Worm (Caenorhabditis elegans) whole organism, L2 larva: Measurements from ENCODE around the gene tmem-131.

Experiments
- C34F6.9 ChIP-seq: fragments of 150-350 bp; optimal IDR thresholded peaks from 2 replicates; lab custom pipeline; 2014; ENCODE audit warnings: missing biosample characterization, missing genetic modification characterization
- R02D3.7 ChIP-seq: fragments of 150-350 bp; optimal IDR thresholded peaks from 2 replicates; lab custom pipeline; 2014; ENCODE audit warnings: missing biosample characterization, missing genetic modification characterization
- Y55F3AM.14 ChIP-seq: fragments of 200-800 bp; sonication (Bioruptor generic); optimal IDR thresholded peaks from 2 replicates; lab custom pipeline; 2018; ENCODE audit warnings: mild to moderate bottlenecking, missing genetic modification characterization, missing compliant biosample characterization
- ZK546.5 ChIP-seq: sonication (generic microtip); optimal IDR thresholded peaks from 2 replicates; lab custom pipeline; 2017; ENCODE audit warnings: missing biosample characterization, missing genetic modification characterization
- alr-1 ChIP-seq: fragments of 150-350 bp; optimal IDR thresholded peaks from 2 replicates; lab custom pipeline; 2014; ENCODE audit warnings: missing biosample characterization, missing genetic modification characterization
- ama-1 ChIP-seq: fragments of 150-350 bp; optimal IDR thresholded peaks from 2 replicates; lab custom pipeline; 2018; ENCODE audit warnings: inconsistent platforms
- blmp-1 ChIP-seq: sonication (generic microtip); optimal IDR thresholded peaks from 2 replicates; lab custom pipeline; 2017; ENCODE audit warnings: missing genetic modification characterization, mild to moderate bottlenecking, missing compliant biosample characterization, antibody characterized with exemption, moderate library complexity; ENCODE audit not compliant: insufficient read depth
- ceh-16 ChIP-seq: fragments of 150-350 bp; optimal IDR thresholded peaks from 2 replicates; lab custom pipeline; 2014; ENCODE audit warnings: missing biosample characterization, missing genetic modification characterization
- crh-2 ChIP-seq: sonication (generic microtip); optimal IDR thresholded peaks from 2 replicates; lab custom pipeline; 2017; ENCODE audit warnings: missing biosample characterization, missing genetic modification characterization
- dmd-4 ChIP-seq: sonication (generic microtip); optimal IDR thresholded peaks from 2 replicates; lab custom pipeline; 2017; ENCODE audit warnings: missing biosample characterization, missing genetic modification characterization
- egl-27 ChIP-seq: sonication (generic microtip); optimal IDR thresholded peaks from 3 replicates; lab custom pipeline; 2017; ENCODE audit warnings: missing biosample characterization, missing genetic modification reagents, missing genetic modification characterization
- elt-1 ChIP-seq: fragments of 150-350 bp; optimal IDR thresholded peaks from 2 replicates; lab custom pipeline; 2014; ENCODE audit warnings: missing biosample characterization, missing genetic modification characterization
- elt-3 ChIP-seq: sonication (generic microtip); optimal IDR thresholded peaks from 2 replicates; lab custom pipeline; 2017; ENCODE audit warnings: missing biosample characterization, missing genetic modification characterization
- fos-1 ChIP-seq: fragments of 150-350 bp; optimal IDR thresholded peaks from 2 replicates; lab custom pipeline; 2014; ENCODE audit warnings: missing biosample characterization, missing genetic modification characterization
- gmeb-1 ChIP-seq: fragments of 150-350 bp; optimal IDR thresholded peaks from 2 replicates; lab custom pipeline; 2014; ENCODE audit warnings: missing biosample characterization, missing genetic modification characterization
- lin-11 ChIP-seq: fragments of 150-350 bp; sonication (generic microtip); optimal IDR thresholded peaks from 2 replicates; lab custom pipeline; 2014; ENCODE audit warnings: missing biosample characterization, missing genetic modification characterization, inconsistent platforms, mixed read lengths
- lin-13 ChIP-seq: fragments of 150-350 bp; optimal IDR thresholded peaks from 2 replicates; lab custom pipeline; 2014; ENCODE audit warnings: missing biosample characterization, missing genetic modification reagents, missing genetic modification characterization
- lin-39 ChIP-seq: fragments of 150-350 bp; optimal IDR thresholded peaks from 2 replicates; lab custom pipeline; 2014; ENCODE audit warnings: missing biosample characterization, missing genetic modification reagents, missing genetic modification characterization
- lsy-2 ChIP-seq, 2 experiments: fragments of 150-350 bp in 1 of 2; sonication (generic microtip) in 1 of 2; optimal IDR thresholded peaks; 2 replicates each; lab custom pipeline; 2014 to 2017; ENCODE audit warnings: missing biosample characterization in 2 of 2, missing genetic modification characterization in 2 of 2
- mab-5 ChIP-seq: fragments of 150-350 bp; optimal IDR thresholded peaks from 2 replicates; lab custom pipeline; 2014; ENCODE audit warnings: missing biosample characterization, missing genetic modification characterization
- mbf-1 ChIP-seq: sonication (generic microtip); optimal IDR thresholded peaks from 2 replicates; lab custom pipeline; 2017; ENCODE audit warnings: missing biosample characterization, missing genetic modification characterization
- mdl-1 ChIP-seq, 2 experiments: fragments of 150-350 bp in 1 of 2; sonication (generic microtip) in 1 of 2; optimal IDR thresholded peaks; 2 replicates each; lab custom pipeline; 2017; ENCODE audit warnings: missing biosample characterization in 2 of 2, missing genetic modification characterization in 2 of 2
- nhr-11 ChIP-seq: fragments of 150-350 bp; optimal IDR thresholded peaks from 2 replicates; lab custom pipeline; 2014; ENCODE audit warnings: missing biosample characterization, missing genetic modification characterization
- nhr-12 ChIP-seq: fragments of 150-350 bp; optimal IDR thresholded peaks from 2 replicates; lab custom pipeline; 2014; ENCODE audit warnings: missing biosample characterization, missing genetic modification characterization
- nhr-129 ChIP-seq: fragments of 150-350 bp; optimal IDR thresholded peaks from 2 replicates; lab custom pipeline; 2014; ENCODE audit warnings: missing biosample characterization, missing genetic modification characterization
- nhr-23 ChIP-seq: fragments of 150-350 bp; optimal IDR thresholded peaks from 2 replicates; lab custom pipeline; 2014; ENCODE audit warnings: missing biosample characterization, missing genetic modification reagents, missing genetic modification characterization
- nhr-237 ChIP-seq: fragments of 150-350 bp; optimal IDR thresholded peaks from 2 replicates; lab custom pipeline; 2014; ENCODE audit warnings: missing biosample characterization, missing genetic modification characterization
- nhr-25 ChIP-seq: fragments of 150-350 bp; sonication (generic microtip); optimal IDR thresholded peaks from 3 replicates; lab custom pipeline; 2014; ENCODE audit warnings: missing biosample characterization, missing genetic modification characterization
- nhr-6 ChIP-seq: fragments of 150-350 bp; optimal IDR thresholded peaks from 2 replicates; lab custom pipeline; 2014; ENCODE audit warnings: missing biosample characterization, missing genetic modification characterization
- peb-1 ChIP-seq: fragments of 150-350 bp; optimal IDR thresholded peaks from 2 replicates; lab custom pipeline; 2014; ENCODE audit warnings: missing biosample characterization, missing genetic modification characterization
- sem-4 ChIP-seq: fragments of 150-350 bp; optimal IDR thresholded peaks from 2 replicates; lab custom pipeline; 2014; ENCODE audit warnings: missing biosample characterization, missing genetic modification reagents, missing genetic modification characterization
- skn-1 ChIP-seq: sonication (generic microtip); optimal IDR thresholded peaks from 2 replicates; lab custom pipeline; 2017; ENCODE audit warnings: missing biosample characterization, missing genetic modification characterization
- sma-3 ChIP-seq: sonication (generic microtip); optimal IDR thresholded peaks from 2 replicates; lab custom pipeline; 2016; ENCODE audit warnings: missing genetic modification reagents, missing genetic modification characterization, missing compliant biosample characterization
- sma-9 ChIP-seq, 2 experiments: fragments of 150-350 bp in 1 of 2; sonication (generic microtip) in 1 of 2; optimal IDR thresholded peaks; 2 replicates each; lab custom pipeline; 2014 to 2016; ENCODE audit warnings: missing genetic modification characterization in 2 of 2, mild to moderate bottlenecking in 1 of 2, missing biosample characterization in 1 of 2, missing compliant biosample characterization in 1 of 2, missing genetic modification reagents in 1 of 2, moderate library complexity in 1 of 2
- snpc-4 ChIP-seq: fragments of 150-350 bp; optimal IDR thresholded peaks from 2 replicates; lab custom pipeline; 2014; ENCODE audit warnings: missing biosample characterization, missing genetic modification characterization
- unc-55 ChIP-seq: fragments of 150-350 bp; sonication (generic microtip); optimal IDR thresholded peaks from 3 replicates; lab custom pipeline; 2014; ENCODE audit warnings: missing biosample characterization, missing genetic modification reagents, missing genetic modification characterization
- unc-62 ChIP-seq: fragments of 150-350 bp; optimal IDR thresholded peaks from 2 replicates; lab custom pipeline; 2014; ENCODE audit warnings: missing biosample characterization, missing genetic modification reagents, missing genetic modification characterization
- zag-1 ChIP-seq: fragments of 150-350 bp; optimal IDR thresholded peaks from 2 replicates; lab custom pipeline; 2014; ENCODE audit warnings: missing biosample characterization, missing genetic modification characterization
- ztf-11 ChIP-seq: sonication (generic microtip); optimal IDR thresholded peaks from 2 replicates; lab custom pipeline; 2017; ENCODE audit warnings: missing biosample characterization, missing genetic modification characterization
- ztf-4 ChIP-seq: fragments of 150-350 bp; optimal IDR thresholded peaks from 2 replicates; lab custom pipeline; 2014; ENCODE audit warnings: missing biosample characterization, missing genetic modification characterization

Gene tmem-131

DNA sequence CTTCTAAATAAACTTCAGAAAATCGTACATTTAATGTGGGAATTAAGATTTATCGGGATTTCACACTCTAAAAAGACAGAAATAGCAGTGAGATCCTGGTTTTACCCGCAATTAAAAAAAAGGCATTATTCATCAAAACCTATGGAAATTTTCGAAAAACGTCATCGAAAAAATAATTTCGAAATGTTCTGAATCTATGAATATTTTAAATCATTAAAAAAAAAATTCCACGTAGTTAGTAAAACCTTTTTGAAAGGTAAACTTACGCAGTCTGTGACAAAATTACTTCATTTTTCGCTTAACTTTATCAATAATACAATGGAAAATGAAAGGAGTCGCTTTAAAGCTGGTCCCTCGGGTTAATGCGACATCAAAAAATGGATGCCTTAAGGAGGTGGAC is 41.4 kb downstream of the tmem-131 start, which contains the start of gene C26E6.1:
C26E6.1 (plus strand) TSS at position 301 of the 400 bp plus-strand sequence.
- TF ChIP-seq snpc-4 (tag; lab: Kevin White, UChicago) (no peak), C34F6.9 (tag; lab: Kevin White, UChicago) (no peak), elt-1 (tag; lab: Kevin White, UChicago) (no peak), mab-5 (tag; lab: Kevin White, UChicago) (no peak), ama-1 (lab: Kevin White, UChicago) (no peak), sma-3 (no peak), blmp-1 (no peak), lin-13 (GFP tag; lab: Kevin White, UChicago) (no peak), nhr-6 (no peak), ZK546.5 (tag; lab: Kevin White, UChicago) (no peak), unc-62 (GFP tag; lab: Kevin White, UChicago) (no peak)

DNA sequence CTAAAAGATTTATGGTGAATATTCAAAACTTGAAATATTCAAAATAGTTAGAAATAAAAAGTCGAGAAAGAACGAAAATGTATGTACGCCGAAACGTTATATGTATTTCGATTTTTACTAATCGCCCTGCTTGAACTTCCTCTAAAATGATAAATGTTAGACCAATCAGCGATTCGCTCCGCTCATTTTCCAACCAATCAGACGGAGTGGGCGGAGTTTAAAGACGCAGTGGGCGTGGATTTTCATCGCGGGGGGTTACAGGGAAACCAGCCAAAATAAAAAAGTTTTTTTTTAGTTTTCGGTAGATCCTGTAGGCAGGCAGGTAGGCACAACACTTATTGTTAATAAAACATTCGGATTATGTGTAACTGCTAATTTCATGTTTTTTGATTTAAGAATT is 45.0 kb downstream of the tmem-131 start:
- TF ChIP-seq elt-3 (tag; lab: Kevin White, UChicago), result no peak
- no peak for TF ChIP-seq nhr-12 (tag; lab: Kevin White, UChicago)
- no peak for TF ChIP-seq zag-1
- TF ChIP-seq egl-27 (tag; lab: Kevin White, UChicago), result no peak

DNA sequence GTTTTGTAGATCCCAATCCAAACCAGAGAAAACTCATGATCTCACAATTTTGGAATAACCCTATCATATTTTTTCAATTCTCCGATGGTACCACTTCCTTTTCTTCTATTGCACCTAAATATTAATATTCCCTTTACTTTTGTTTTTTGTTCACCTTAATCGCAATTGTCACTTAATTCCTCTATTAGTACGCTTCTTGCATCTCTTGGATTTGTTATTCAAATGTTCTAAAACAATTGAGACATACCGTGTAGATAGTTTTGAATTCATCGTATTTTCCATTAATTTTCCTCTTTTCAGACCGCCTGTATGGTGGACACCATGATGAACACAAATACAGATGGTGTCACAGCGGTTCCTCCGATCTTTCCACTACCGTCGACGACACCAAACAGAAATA is 46.1 kb downstream of the tmem-131 start, which contains the start of gene flh-2:
flh-2 (plus strand) TSS at position 301 of the 400 bp plus-strand sequence.
- TF ChIP-seq alr-1 (tag; lab: Kevin White, UChicago), result no peak
- no peak for TF ChIP-seq peb-1
- no peak for TF ChIP-seq C34F6.9 (tag; lab: Kevin White, UChicago)
- no peak for TF ChIP-seq sma-3
- TF ChIP-seq skn-1, result no peak
- no peak for TF ChIP-seq ztf-4
- TF ChIP-seq mbf-1 (tag; lab: Kevin White, UChicago), result no peak
- no peak for TF ChIP-seq unc-55 (GFP tag; lab: Kevin White, UChicago)
- TF ChIP-seq crh-2 (tag; lab: Kevin White, UChicago), result no peak
- no peak for TF ChIP-seq nhr-6
- TF ChIP-seq ZK546.5 (tag; lab: Kevin White, UChicago), result no peak
- TF ChIP-seq elt-3 (tag; lab: Kevin White, UChicago), result no peak
- TF ChIP-seq nhr-23 (tag; lab: Kevin White, UChicago), result no peak
- TF ChIP-seq sem-4 (tag; lab: Kevin White, UChicago), result no peak
- no peak for TF ChIP-seq Y55F3AM.14 (GFP tag; lab: Kevin White, UChicago)
- no peak for TF ChIP-seq nhr-237 (tag; lab: Kevin White, UChicago)
- TF ChIP-seq elt-1 (tag; lab: Kevin White, UChicago), result no peak
- no peak for TF ChIP-seq gmeb-1
- TF ChIP-seq lsy-2 (tag; optimal IDR thresholded peaks at IDR 0.05; lab: Kevin White, UChicago), result no peak
- TF ChIP-seq fos-1 (tag; lab: Kevin White, UChicago), result no peak
- TF ChIP-seq, all 48 proteins: peak for 0

DNA sequence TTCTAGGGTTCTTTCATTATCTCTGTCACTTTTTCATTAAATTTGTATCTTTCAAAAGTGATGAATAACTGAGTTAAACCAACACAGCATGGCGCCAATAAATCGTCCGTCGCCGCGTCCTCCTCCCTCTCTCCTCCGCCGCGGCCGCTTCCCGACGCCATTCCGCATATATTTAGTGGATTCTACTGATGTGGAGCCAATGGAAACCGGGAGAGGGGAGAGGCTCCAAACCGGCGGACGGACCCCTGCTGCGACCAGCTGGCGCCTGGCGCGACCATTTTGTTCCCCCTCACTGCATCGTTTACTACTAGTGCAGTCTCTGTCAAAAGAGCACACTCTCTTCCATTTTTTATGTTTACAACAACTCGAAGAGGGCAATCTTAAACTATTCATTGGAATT is 46.8 kb downstream of the tmem-131 start:
- TF ChIP-seq fos-1 (tag; lab: Kevin White, UChicago), result no peak
- no peak for TF ChIP-seq nhr-237 (tag; lab: Kevin White, UChicago)
- TF ChIP-seq lsy-2 (tag; optimal IDR thresholded peaks at IDR 0.05; lab: Kevin White, UChicago), result peak in 1 of 2 experiments; percentile 25
- no peak for TF ChIP-seq ama-1 (lab: Kevin White, UChicago)
- no peak for TF ChIP-seq alr-1 (tag; lab: Kevin White, UChicago)
- TF ChIP-seq R02D3.7, result no peak
- no peak for TF ChIP-seq ZK546.5 (tag; lab: Kevin White, UChicago)
- no peak for TF ChIP-seq ceh-16 (tag; lab: Kevin White, UChicago)
- no peak for TF ChIP-seq lin-11 (tag; lab: Kevin White, UChicago)
- TF ChIP-seq blmp-1, result no peak
- TF ChIP-seq nhr-25 (tag; lab: Kevin White, UChicago), result no peak
- TF ChIP-seq C34F6.9 (tag; lab: Kevin White, UChicago), result peak; percentile 20
- no peak for TF ChIP-seq nhr-129 (tag; lab: Kevin White, UChicago)

DNA sequence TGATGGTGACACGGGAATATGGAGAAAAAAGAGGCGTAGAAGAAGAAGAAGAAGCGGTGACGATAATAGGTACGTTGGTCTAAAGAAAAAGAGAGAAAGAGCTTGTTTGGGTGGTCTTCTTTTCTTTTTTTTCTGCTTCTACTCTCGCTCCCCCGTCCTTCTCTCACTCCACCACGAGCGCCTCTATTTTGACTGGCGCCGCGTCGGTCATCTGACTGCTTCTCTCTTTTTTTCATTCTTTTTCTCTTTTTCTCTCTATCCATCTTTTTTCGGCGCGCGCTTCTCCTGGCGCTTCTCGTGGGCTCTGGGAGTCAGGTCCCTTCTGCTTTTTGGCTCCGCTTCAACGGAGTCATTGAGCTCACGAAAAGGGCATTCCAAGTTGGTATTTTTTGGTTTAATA is 47.6 kb downstream of the tmem-131 start:
- TF ChIP-seq lin-13 (GFP tag; lab: Kevin White, UChicago) (no peak), nhr-237 (tag; lab: Kevin White, UChicago) (no peak), mbf-1 (tag; lab: Kevin White, UChicago) (no peak), nhr-11 (tag; lab: Kevin White, UChicago) (no peak), nhr-129 (tag; lab: Kevin White, UChicago) (peak; percentile 30), lin-39 (tag; lab: Kevin White, UChicago) (no peak), crh-2 (tag; lab: Kevin White, UChicago) (peak; percentile 22), zag-1 (peak; percentile 68), nhr-12 (tag; lab: Kevin White, UChicago) (no peak), lsy-2 (tag; optimal IDR thresholded peaks at IDR 0.05; lab: Kevin White, UChicago) (peak in 1 of 2 experiments; percentile 51), skn-1 (no peak), sem-4 (tag; lab: Kevin White, UChicago) (peak; percentile 6), Y55F3AM.14 (GFP tag; lab: Kevin White, UChicago) (no peak), ztf-11 (no peak), mab-5 (tag; lab: Kevin White, UChicago) (no peak), ZK546.5 (tag; lab: Kevin White, UChicago) (no peak), mdl-1 (tag; optimal IDR thresholded peaks at IDR 0.05; lab: Kevin White, UChicago) (peak; percentile 13 to 37), snpc-4 (tag; lab: Kevin White, UChicago) (no peak), fos-1 (tag; lab: Kevin White, UChicago) (no peak), unc-55 (GFP tag; lab: Kevin White, UChicago) (peak; percentile 65), dmd-4 (tag; lab: Kevin White, UChicago) (no peak), lin-11 (tag; lab: Kevin White, UChicago) (peak; percentile 33), peb-1 (no peak), nhr-6 (no peak), C34F6.9 (tag; lab: Kevin White, UChicago) (peak; percentile 69), ama-1 (lab: Kevin White, UChicago) (no peak), sma-9 (GFP tag; optimal IDR thresholded peaks at IDR 0.05; lab: Kevin White, UChicago) (peak; percentile 25), sma-9 (tag; optimal IDR thresholded peaks at IDR 0.05; lab: Kevin White, UChicago) (no peak)
